Fruit fly (Drosophila melanogaster): ENCODE data around the gene Fadd.

Gene Fadd

DNA sequence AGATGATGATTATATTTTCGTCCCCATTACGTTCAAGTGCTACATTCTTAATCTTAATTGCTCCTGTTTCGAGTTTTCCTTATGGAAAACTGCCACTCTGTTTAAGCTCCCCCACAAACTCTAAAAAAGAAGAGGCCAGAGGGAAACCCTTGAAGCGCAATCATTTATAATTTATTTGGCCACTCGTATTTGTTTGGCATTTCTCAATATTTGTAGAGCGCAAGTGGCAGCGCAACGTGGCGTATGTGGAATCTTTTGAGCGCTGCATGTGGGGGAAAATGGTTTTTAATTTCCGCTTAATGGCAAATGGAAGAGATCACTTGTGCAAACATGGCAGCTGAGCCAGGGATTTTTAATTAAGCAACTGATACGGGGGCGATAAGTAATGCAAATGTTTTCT, 33.0 kb downstream of the Fadd start:
- TF ChIP-seq salr (GFP tag; optimal IDR thresholded peaks at IDR 0.05), result no peak
- peak; percentile 16 for TF ChIP-seq fkh (GFP tag; optimal IDR thresholded peaks at IDR 0.05)
- peak; percentile 51 for TF ChIP-seq svp (GFP tag)
- TF ChIP-seq esn (GFP tag; optimal IDR thresholded peaks at IDR 0.05), result peak; percentile 1

DNA sequence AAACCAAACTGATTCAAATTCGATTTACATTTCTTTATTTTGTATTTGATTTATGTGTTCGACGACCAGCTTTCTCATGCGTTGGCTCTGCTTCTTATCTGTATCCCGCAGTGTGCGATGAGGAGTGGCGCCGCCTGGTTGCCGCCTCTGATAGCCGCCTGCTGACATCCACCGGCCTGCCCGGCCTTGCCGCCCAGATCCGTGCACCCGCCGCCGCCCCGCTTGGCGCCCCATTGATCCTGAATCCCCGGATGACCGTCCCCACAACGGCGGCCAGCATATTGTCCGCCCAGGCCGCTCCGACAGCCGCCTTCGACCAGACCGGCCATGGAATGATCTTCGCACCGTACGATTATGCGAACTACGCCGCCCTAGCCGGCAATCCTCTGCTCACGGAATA, 37.4 kb downstream of the Fadd start:
- TF ChIP-seq Ets21C (GFP tag; optimal IDR thresholded peaks at IDR 0.05) (no peak), Smox (GFP tag; optimal IDR thresholded peaks at IDR 0.05) (no peak), CG8319 (GFP tag; optimal IDR thresholded peaks at IDR 0.05) (no peak), CG8632 (GFP tag; optimal IDR thresholded peaks at IDR 0.05) (no peak), CG4318 (GFP tag; optimal IDR thresholded peaks at IDR 0.05) (no peak), cyc (GFP tag; optimal IDR thresholded peaks at IDR 0.05) (no peak), CG10631 (GFP tag; optimal IDR thresholded peaks at IDR 0.05) (no peak), CG15336 (GFP tag; IDR thresholded peaks at IDR 0.05) (no peak), Ets96B (tag; optimal IDR thresholded peaks at IDR 0.05) (no peak), CG8119 (GFP tag; IDR thresholded peaks at IDR 0.05) (no peak), Hr4 (GFP tag; optimal IDR thresholded peaks at IDR 0.05) (no peak)

dm6 chr3R:22072553-22072952, 38.3 kb downstream of the Fadd start:
- no peak for TF ChIP-seq Eip93F (GFP tag; optimal IDR thresholded peaks at IDR 0.05)
- TF ChIP-seq Eip78C (GFP tag), result peak; percentile 36
- no peak for TF ChIP-seq Sox102F (GFP tag; optimal IDR thresholded peaks at IDR 0.05)
- no peak for TF ChIP-seq CG1621 (tag; optimal IDR thresholded peaks at IDR 0.05)

DNA sequence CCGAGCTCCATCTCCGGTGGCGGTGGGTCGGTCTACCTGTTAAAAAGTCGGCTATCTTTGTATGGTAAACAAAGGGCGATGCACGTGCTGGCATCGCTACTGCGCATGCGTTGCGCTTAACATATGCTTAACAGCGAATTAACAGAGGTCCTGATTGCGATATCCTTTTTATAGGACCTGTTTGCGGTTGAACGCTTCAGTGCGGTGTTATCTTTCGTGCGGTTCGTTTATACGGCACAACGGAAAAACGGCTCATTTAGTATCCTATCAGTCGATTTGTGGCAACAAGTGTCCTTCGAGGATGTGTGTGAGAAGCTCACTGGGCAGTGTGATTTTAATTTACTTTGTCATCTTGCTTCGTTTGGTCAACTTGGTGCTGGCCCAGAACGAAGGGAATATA, 45.9 kb downstream of the Fadd start, which contains the start of gene CG13408:
TSS of gene CG13408 (plus strand) at position 222 of the 400 bp plus-strand sequence.
- TF ChIP-seq dsx (GFP tag; optimal IDR thresholded peaks at IDR 0.05; ENCODE audit: poor library complexity, severe bottlenecking) (no peak), CG8119 (GFP tag; IDR thresholded peaks at IDR 0.05) (no peak), Blimp-1 (GFP tag; optimal IDR thresholded peaks at IDR 0.05) (no peak), CG11294 (GFP tag; IDR thresholded peaks at IDR 0.05) (no peak), cyc (GFP tag; optimal IDR thresholded peaks at IDR 0.05) (no peak), CG32006 (GFP tag; optimal IDR thresholded peaks at IDR 0.05) (no peak), CG7368 (GFP tag; optimal IDR thresholded peaks at IDR 0.05) (no peak), Gug (GFP tag; IDR thresholded peaks at IDR 0.05) (no peak), CG34406 (GFP tag; optimal IDR thresholded peaks at IDR 0.05) (no peak), CG15336 (GFP tag; IDR thresholded peaks at IDR 0.05) (no peak), lz (GFP tag; optimal IDR thresholded peaks at IDR 0.05) (no peak), CG1621 (tag; optimal IDR thresholded peaks at IDR 0.05) (no peak), Sox14 (GFP tag; optimal IDR thresholded peaks at IDR 0.05) (no peak), fkh (GFP tag; optimal IDR thresholded peaks at IDR 0.05) (no peak), achi (GFP tag; optimal IDR thresholded peaks at IDR 0.05) (no peak), CG6808 (GFP tag; optimal IDR thresholded peaks at IDR 0.05) (no peak), CG4318 (GFP tag; optimal IDR thresholded peaks at IDR 0.05) (no peak), net (GFP tag; optimal IDR thresholded peaks at IDR 0.05) (no peak)

Measured in whole organism, prepupa.